Worm (Caenorhabditis elegans) whole organism, L2 larva: Measurements from ENCODE around the gene lsm-8.

Experiments used
- alr-1 ChIP-seq: fragments of 150-350 bp; optimal IDR thresholded peaks from 2 replicates; lab custom pipeline; 2014; ENCODE audit warnings: missing biosample characterization, missing genetic modification characterization
- elt-3 ChIP-seq: sonication (generic microtip); optimal IDR thresholded peaks from 2 replicates; lab custom pipeline; 2017; ENCODE audit warnings: missing biosample characterization, missing genetic modification characterization
- fos-1 ChIP-seq: fragments of 150-350 bp; optimal IDR thresholded peaks from 2 replicates; lab custom pipeline; 2014; ENCODE audit warnings: missing biosample characterization, missing genetic modification characterization
- lsy-2 ChIP-seq, 2 experiments: fragments of 150-350 bp in 1 of 2; sonication (generic microtip) in 1 of 2; optimal IDR thresholded peaks; 2 replicates each; lab custom pipeline; 2014 to 2017; ENCODE audit warnings: missing biosample characterization in 2 of 2, missing genetic modification characterization in 2 of 2
- nhr-12 ChIP-seq: fragments of 150-350 bp; optimal IDR thresholded peaks from 2 replicates; lab custom pipeline; 2014; ENCODE audit warnings: missing biosample characterization, missing genetic modification characterization
- nhr-21 ChIP-seq: fragments of 150-350 bp; optimal IDR thresholded peaks from 2 replicates; lab custom pipeline; 2014; ENCODE audit warnings: missing biosample characterization, missing genetic modification characterization
- nhr-23 ChIP-seq: fragments of 150-350 bp; optimal IDR thresholded peaks from 2 replicates; lab custom pipeline; 2014; ENCODE audit warnings: missing biosample characterization, missing genetic modification reagents, missing genetic modification characterization
- nhr-77 ChIP-seq: fragments of 150-350 bp; optimal IDR thresholded peaks from 2 replicates; lab custom pipeline; 2014; ENCODE audit warnings: missing biosample characterization, missing genetic modification characterization
- snpc-4 ChIP-seq: fragments of 150-350 bp; optimal IDR thresholded peaks from 2 replicates; lab custom pipeline; 2014; ENCODE audit warnings: missing biosample characterization, missing genetic modification characterization
- unc-62 ChIP-seq: fragments of 150-350 bp; optimal IDR thresholded peaks from 2 replicates; lab custom pipeline; 2014; ENCODE audit warnings: missing biosample characterization, missing genetic modification reagents, missing genetic modification characterization

DNA sequence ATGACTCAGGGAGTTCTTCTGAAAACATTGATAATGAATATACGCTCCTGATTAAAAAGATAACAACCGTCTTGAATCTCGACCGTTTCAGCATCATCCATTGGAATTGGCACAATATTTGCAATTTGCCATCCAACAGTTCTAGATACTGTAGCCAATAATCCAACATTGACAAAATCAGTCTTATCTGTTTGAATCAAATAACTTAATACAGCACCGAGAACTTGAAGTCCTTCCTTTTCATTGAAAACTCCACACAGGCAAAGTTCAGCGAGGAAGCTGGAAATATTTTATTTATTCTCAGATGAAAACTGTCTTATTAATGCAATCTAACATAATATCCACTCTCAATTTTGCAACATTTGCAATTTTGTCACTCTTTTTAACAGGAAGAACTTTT is 45.9 kb downstream of the lsm-8 start:
- no peak for TF ChIP-seq fos-1 (tag; lab: Kevin White, UChicago)
- no peak for TF ChIP-seq nhr-23
- TF ChIP-seq unc-62 (GFP tag; lab: Kevin White, UChicago) = no peak
- TF ChIP-seq nhr-12 (tag; lab: Kevin White, UChicago) = no peak
- TF ChIP-seq elt-3 = no peak
- no peak for TF ChIP-seq alr-1
- TF ChIP-seq nhr-77 = no peak
- TF ChIP-seq nhr-21 (tag; lab: Kevin White, UChicago) = no peak
- no peak for TF ChIP-seq lsy-2 (tag; optimal IDR thresholded peaks at IDR 0.05; lab: Kevin White, UChicago)
- no peak for TF ChIP-seq snpc-4
